Fruit fly (Drosophila melanogaster) whole organism, embryonic: ENCODE results near the gene CG14961.

ENCODE experiments used
- Abd-B ChIP-seq: fragments of 200-800 bp; sonication (Bioruptor generic); optimal IDR thresholded peaks from 2 replicates; lab custom pipeline; 2018; ENCODE audit warnings: missing biosample characterization, mild to moderate bottlenecking, missing genetic modification characterization, moderate library complexity
- Asciz ChIP-seq: fragments of 200-800 bp; sonication (Bioruptor generic); optimal IDR thresholded peaks from 2 replicates; lab custom pipeline; 2017; ENCODE audit warnings: missing biosample characterization, mild to moderate bottlenecking, missing genetic modification characterization, missing genetic modification reagents
- CG11398 ChIP-seq: fragments of 200-800 bp; sonication (Bioruptor generic); optimal IDR thresholded peaks from 2 replicates; lab custom pipeline; 2016; ENCODE audit warnings: missing biosample characterization, missing genetic modification characterization
- CG14441 ChIP-seq: fragments of 200-800 bp; sonication (Bioruptor generic); IDR thresholded peaks from 2 replicates; pipeline ENCODE4 v1.3.6; 2022; ENCODE audit warnings: missing biosample characterization, missing genetic modification characterization
- CG1602 ChIP-seq: fragments of 200-800 bp; sonication (Bioruptor generic); optimal IDR thresholded peaks from 3 replicates; lab custom pipeline; 2016; ENCODE audit warnings: missing biosample characterization, missing genetic modification characterization
- CG2199 ChIP-seq: fragments of 200-800 bp; sonication (Bioruptor generic); IDR thresholded peaks from 3 replicates; pipeline ENCODE4 v1.3.6; 2022; ENCODE audit warnings: missing biosample characterization, missing genetic modification characterization
- CG31224 ChIP-seq: fragments of 200-800 bp; sonication (Bioruptor generic); IDR thresholded peaks from 2 replicates; pipeline ENCODE4 v1.3.6; 2022; ENCODE audit warnings: missing biosample characterization, missing genetic modification characterization
- CG34224 ChIP-seq: fragments of 200-800 bp; sonication (Bioruptor generic); IDR thresholded peaks from 3 replicates; pipeline ENCODE4 v1.3.6; 2022; ENCODE audit warnings: missing biosample characterization, missing genetic modification characterization; ENCODE audit not compliant: partially characterized antibody
- CG42726 ChIP-seq: fragments of 200-800 bp; sonication (Bioruptor generic); IDR thresholded peaks from 2 replicates; pipeline ENCODE4 v1.3.6; 2022; ENCODE audit warnings: missing biosample characterization, missing genetic modification characterization; ENCODE audit not compliant: partially characterized antibody
- CG4360 ChIP-seq: fragments of 200-800 bp; sonication (Bioruptor generic); IDR thresholded peaks from 2 replicates; pipeline ENCODE4 v1.3.6; 2022; ENCODE audit warnings: missing biosample characterization, missing genetic modification characterization
- CG4424 ChIP-seq: fragments of 200-800 bp; sonication (Bioruptor generic); optimal IDR thresholded peaks from 3 replicates; lab custom pipeline; 2016; ENCODE audit warnings: missing biosample characterization, missing genetic modification characterization
- CG4617 ChIP-seq: fragments of 200-800 bp; sonication (Bioruptor generic); optimal IDR thresholded peaks from 3 replicates; lab custom pipeline; 2016; ENCODE audit warnings: missing biosample characterization, missing genetic modification characterization, borderline replicate concordance
- CG4820 ChIP-seq: fragments of 200-800 bp; sonication (Bioruptor generic); optimal IDR thresholded peaks from 3 replicates; lab custom pipeline; 2016; ENCODE audit warnings: missing biosample characterization, missing genetic modification characterization
- CG6175 ChIP-seq: fragments of 200-800 bp; sonication (Bioruptor generic); IDR thresholded peaks from 3 replicates; pipeline ENCODE4 v1.3.6; 2022; ENCODE audit warnings: missing biosample characterization, missing genetic modification characterization
- CG6765 ChIP-seq: fragments of 200-800 bp; sonication (Bioruptor generic); optimal IDR thresholded peaks from 3 replicates; lab custom pipeline; 2017; ENCODE audit warnings: missing biosample characterization, mild to moderate bottlenecking, missing genetic modification characterization
- CG7372 ChIP-seq: fragments of 200-800 bp; sonication (Bioruptor generic); IDR thresholded peaks from 2 replicates; pipeline ENCODE4 v1.3.6; 2022; ENCODE audit warnings: missing biosample characterization, missing genetic modification characterization
- CG8924 ChIP-seq: fragments of 200-800 bp; optimal IDR thresholded peaks from 3 replicates; lab custom pipeline; 2019; ENCODE audit warnings: missing biosample characterization, mild to moderate bottlenecking, missing genetic modification characterization, moderate library complexity
- CG8944 ChIP-seq: fragments of 200-800 bp; sonication (Bioruptor generic); optimal IDR thresholded peaks from 3 replicates; lab custom pipeline; 2016; ENCODE audit warnings: missing biosample characterization, missing genetic modification characterization
- CrebB ChIP-seq: fragments of 200-800 bp; sonication (Bioruptor generic); optimal IDR thresholded peaks from 3 replicates; lab custom pipeline; 2018; ENCODE audit warnings: missing biosample characterization, mild to moderate bottlenecking, missing genetic modification characterization
- Dfd ChIP-seq, 2 experiments: fragments of >200 bp; optimal IDR thresholded peaks; 2 replicates each; lab custom pipeline; 2017; ENCODE audit warnings: missing biosample characterization in 2 of 2, missing genetic modification characterization in 2 of 2
- E2f1 ChIP-seq: fragments of 200-800 bp; sonication (Bioruptor generic); IDR thresholded peaks from 2 replicates; pipeline ENCODE4 v1.3.6; 2022; ENCODE audit warnings: missing biosample characterization, missing genetic modification characterization
- Gsc ChIP-seq: fragments of 200-800 bp; sonication (Bioruptor generic); IDR thresholded peaks from 2 replicates; pipeline ENCODE4 v1.3.6; 2022; ENCODE audit warnings: missing biosample characterization, missing genetic modification characterization
- H15 ChIP-seq: fragments of 200-800 bp; sonication (Bioruptor generic); IDR thresholded peaks from 3 replicates; pipeline ENCODE4 v1.3.6; 2022; ENCODE audit warnings: missing biosample characterization, missing genetic modification characterization
- Hmx ChIP-seq: fragments of 200-800 bp; sonication (Bioruptor generic); optimal IDR thresholded peaks from 2 replicates; lab custom pipeline; 2016; ENCODE audit warnings: missing biosample characterization, missing genetic modification characterization
- Hr78 ChIP-seq, 2 experiments: fragments of 200-800 bp in 1 of 2; fragments of >200 bp in 1 of 2; sonication (Bioruptor generic) in 1 of 2; optimal IDR thresholded peaks; 2 replicates each; lab custom pipeline; 2017 to 2019; ENCODE audit warnings: missing biosample characterization in 2 of 2, missing genetic modification characterization in 2 of 2, mild to moderate bottlenecking in 1 of 2, moderate library complexity in 1 of 2
- Hsf ChIP-seq: fragments of 200-800 bp; sonication (Bioruptor generic); optimal IDR thresholded peaks from 3 replicates; lab custom pipeline; 2016; ENCODE audit warnings: missing biosample characterization, missing genetic modification characterization
- Meics ChIP-seq: fragments of 200-800 bp; sonication (Bioruptor generic); optimal IDR thresholded peaks from 2 replicates; lab custom pipeline; 2017; ENCODE audit warnings: missing biosample characterization, mild to moderate bottlenecking, missing genetic modification characterization
- NK7.1 ChIP-seq: fragments of 200-800 bp; sonication (Bioruptor generic); optimal IDR thresholded peaks from 3 replicates; lab custom pipeline; 2016; ENCODE audit warnings: missing biosample characterization, missing genetic modification characterization
- Neu2 ChIP-seq: fragments of 200-800 bp; sonication (Bioruptor generic); optimal IDR thresholded peaks from 3 replicates; lab custom pipeline; 2016; ENCODE audit warnings: missing biosample characterization, missing genetic modification characterization, borderline replicate concordance
- Nf-YA ChIP-seq: fragments of 200-800 bp; sonication (Bioruptor generic); IDR thresholded peaks from 2 replicates; pipeline ENCODE4 v1.3.6; 2022; ENCODE audit warnings: missing biosample characterization, missing genetic modification characterization
- Sry-δ ChIP-seq: fragments of 200-800 bp; sonication (Bioruptor generic); optimal IDR thresholded peaks from 2 replicates; lab custom pipeline; 2016; ENCODE audit warnings: missing biosample characterization, missing genetic modification characterization
- al ChIP-seq: fragments of 200-800 bp; sonication (Bioruptor generic); IDR thresholded peaks from 2 replicates; pipeline ENCODE4 v1.3.6; 2022; ENCODE audit warnings: missing biosample characterization, missing genetic modification characterization
- br ChIP-seq: fragments of >200 bp; optimal IDR thresholded peaks from 2 replicates; lab custom pipeline; 2017
- cad ChIP-seq: fragments of >200 bp; optimal IDR thresholded peaks from 2 replicates; lab custom pipeline; 2017; ENCODE audit warnings: missing biosample characterization, missing genetic modification characterization
- ems ChIP-seq: fragments of 200-800 bp; sonication (Bioruptor generic); optimal IDR thresholded peaks from 3 replicates; lab custom pipeline; 2016; ENCODE audit warnings: missing biosample characterization, missing genetic modification characterization
- en ChIP-seq: fragments of 200-800 bp; sonication (Bioruptor generic); optimal IDR thresholded peaks from 2 replicates; lab custom pipeline; 2016; ENCODE audit warnings: missing biosample characterization, missing genetic modification characterization
- fd102C ChIP-seq: fragments of 200-800 bp; sonication (Bioruptor generic); optimal IDR thresholded peaks from 2 replicates; lab custom pipeline; 2018; ENCODE audit warnings: missing biosample characterization, mild to moderate bottlenecking, missing genetic modification characterization, moderate library complexity
- gce ChIP-seq: fragments of 200-800 bp; sonication (Bioruptor generic); IDR thresholded peaks from 3 replicates; pipeline ENCODE4 v1.3.6; 2022; ENCODE audit warnings: missing biosample characterization, missing genetic modification characterization
- grn ChIP-seq: fragments of 200-800 bp; sonication (Bioruptor generic); optimal IDR thresholded peaks from 3 replicates; lab custom pipeline; 2017; ENCODE audit warnings: missing biosample characterization, missing genetic modification characterization
- gt ChIP-seq: fragments of 200-800 bp; sonication (Bioruptor generic); IDR thresholded peaks from 2 replicates; pipeline ENCODE4 v1.3.6; 2022; ENCODE audit warnings: missing biosample characterization, missing genetic modification characterization
- hkb ChIP-seq, 2 experiments: fragments of 200-800 bp in 1 of 2; fragments of >200 bp in 1 of 2; sonication (Bioruptor generic) in 1 of 2; IDR thresholded peaks in 1 of 2; optimal IDR thresholded peaks in 1 of 2; 2 replicates each; pipeline versions ENCODE4 v1.3.6 to Lab custom; 2017 to 2022; ENCODE audit warnings: missing biosample characterization in 1 of 2, missing genetic modification characterization in 1 of 2
- kni ChIP-seq: fragments of 200-800 bp; sonication (Bioruptor generic); optimal IDR thresholded peaks from 3 replicates; lab custom pipeline; 2017; ENCODE audit warnings: mild to moderate bottlenecking, missing biosample characterization, missing genetic modification reagents, missing genetic modification characterization
- lov ChIP-seq, 2 experiments: fragments of 200-800 bp in 1 of 2; fragments of >200 bp in 1 of 2; sonication (Bioruptor generic) in 1 of 2; IDR thresholded peaks in 1 of 2; optimal IDR thresholded peaks in 1 of 2; 2 replicates in 1 of 2; 3 replicates in 1 of 2; pipeline versions ENCODE4 v1.3.6 to Lab custom; 2017 to 2022; ENCODE audit warnings: missing biosample characterization in 1 of 2, missing genetic modification characterization in 1 of 2
- mld ChIP-seq: fragments of 200-800 bp; sonication (Bioruptor generic); IDR thresholded peaks from 3 replicates; pipeline ENCODE4 v1.3.6; 2022; ENCODE audit warnings: missing biosample characterization, missing genetic modification characterization; ENCODE audit not compliant: partially characterized antibody
- onecut ChIP-seq: fragments of 200-800 bp; sonication (Bioruptor generic); IDR thresholded peaks from 2 replicates; pipeline ENCODE4 v1.3.6; 2022; ENCODE audit warnings: missing biosample characterization, missing genetic modification characterization
- otp ChIP-seq: fragments of 200-800 bp; sonication (Bioruptor generic); IDR thresholded peaks from 3 replicates; pipeline ENCODE4, ENCODE4 v1.3.6; 2022; ENCODE audit warnings: missing biosample characterization, missing genetic modification characterization
- peb ChIP-seq: fragments of 200-800 bp; sonication (Bioruptor generic); IDR thresholded peaks from 2 replicates; pipeline ENCODE4 v1.3.6; 2022; ENCODE audit warnings: missing biosample characterization, missing genetic modification characterization
- pho ChIP-seq: fragments of 200-800 bp; sonication (Bioruptor generic); optimal IDR thresholded peaks from 2 replicates; lab custom pipeline; 2016; ENCODE audit warnings: missing biosample characterization, missing genetic modification characterization
- tna ChIP-seq: fragments of 200-800 bp; sonication (Bioruptor generic); IDR thresholded peaks from 2 replicates; pipeline ENCODE4 v1.3.6; 2022; ENCODE audit warnings: missing biosample characterization, missing genetic modification characterization; ENCODE audit not compliant: partially characterized antibody
- zfh1 ChIP-seq: fragments of 200-800 bp; sonication (Bioruptor generic); IDR thresholded peaks from 3 replicates; pipeline ENCODE4 v1.3.6; 2022; ENCODE audit warnings: missing biosample characterization, missing genetic modification characterization

The CG14961 gene

dm6 chr3L:3319223-3319643 is 10.6 kb upstream of the CG14961 start, which contains the start of the genes PIG-C, CG12016 and Dpm2 (continued):
- TF ChIP-seq CG8944 (GFP tag; lab: Kevin White, UChicago): peak; percentile 70
- TF ChIP-seq kni (GFP tag; lab: Kevin White, UChicago): no peak
- peak; percentile 99 for TF ChIP-seq Sry-δ (GFP tag; lab: Kevin White, UChicago)
- TF ChIP-seq Hr78 (GFP tag; optimal IDR thresholded peaks at IDR 0.05; lab: Kevin White, UChicago): no peak
- peak; percentile 73 for TF ChIP-seq pho (GFP tag; lab: Kevin White, UChicago)
- no peak for TF ChIP-seq CG2199 (GFP tag; lab: Robert Waterston, UW)
- TF ChIP-seq CG42726 (GFP tag; lab: Robert Waterston, UW): peak; percentile 95
- TF ChIP-seq Hsf (GFP tag; lab: Kevin White, UChicago): peak; percentile 86
- peak; percentile 64 for TF ChIP-seq CG4820 (GFP tag; lab: Kevin White, UChicago)
- 0 out of 2 replicates have a peak, but pooled peaks have one; percentile 6 for TF ChIP-seq Nf-YA (GFP tag; lab: Robert Waterston, UW)
- no peak for TF ChIP-seq gce (GFP tag; lab: Robert Waterston, UW)
- TF ChIP-seq fd102C: no peak
- 0 out of 3 replicates have a peak, but pooled peaks have one; percentile 32 for TF ChIP-seq H15
- no peak for TF ChIP-seq Dfd (GFP tag; optimal IDR thresholded peaks at IDR 0.05; lab: Kevin White, UChicago)
- TF ChIP-seq Asciz: no peak
- TF ChIP-seq CG4360 (GFP tag; lab: Robert Waterston, UW): no peak
- TF ChIP-seq en (GFP tag; lab: Kevin White, UChicago): peak; percentile 35
- no peak for TF ChIP-seq CG8924 (tag; lab: Kevin White, UChicago)
- TF ChIP-seq cad: no peak
- TF ChIP-seq tna (GFP tag; lab: Robert Waterston, UW): peak; percentile 84
- TF ChIP-seq CG31224: peak; percentile 53; the same call in 1 of the 2 replicates
- no peak for TF ChIP-seq hkb (optimal IDR thresholded peaks at IDR 0.05; lab: Kevin White, UChicago)
- no peak for TF ChIP-seq hkb (GFP tag; IDR thresholded peaks at IDR 0.05; lab: Robert Waterston, UW)
- TF ChIP-seq mld (GFP tag; lab: Robert Waterston, UW): peak; percentile 79; the same call in 2 of the 3 replicates
- TF ChIP-seq otp (GFP tag; lab: Robert Waterston, UW): no peak
- TF ChIP-seq Abd-B: no peak
- TF ChIP-seq CG4617 (GFP tag; lab: Kevin White, UChicago): peak; percentile 85
- TF ChIP-seq NK7.1 (GFP tag; lab: Kevin White, UChicago): peak; percentile 26
- no peak for TF ChIP-seq Gsc
- no peak for TF ChIP-seq gt
- TF ChIP-seq br (lab: Kevin White, UChicago): no peak
- TF ChIP-seq CG7372 (GFP tag; lab: Robert Waterston, UW): peak; percentile 65
- TF ChIP-seq E2f1 (GFP tag; lab: Robert Waterston, UW): 0 out of 2 replicates have a peak, but pooled peaks have one; percentile 45
- TF ChIP-seq Meics (GFP tag; lab: Kevin White, UChicago): no peak
- TF ChIP-seq CG14441 (GFP tag; lab: Robert Waterston, UW): peak; percentile 50; the same call in 1 of the 2 replicates
- peak; percentile 72 for TF ChIP-seq CG4424 (GFP tag; lab: Kevin White, UChicago)
- TF ChIP-seq CG6175 (GFP tag; lab: Robert Waterston, UW): no peak
- TF ChIP-seq CrebB (tag; lab: Kevin White, UChicago): peak; percentile 21
- no peak for TF ChIP-seq lov (optimal IDR thresholded peaks at IDR 0.05; lab: Kevin White, UChicago)
- 0 out of 3 replicates have a peak, but pooled peaks have one; percentile 9 for TF ChIP-seq lov (GFP tag; IDR thresholded peaks at IDR 0.05; lab: Robert Waterston, UW)
- 0 out of 2 replicates have a peak, but pooled peaks have one; percentile 7 for TF ChIP-seq onecut (GFP tag; lab: Robert Waterston, UW)
- no peak for TF ChIP-seq peb (GFP tag; lab: Robert Waterston, UW)
- TF ChIP-seq grn (GFP tag; lab: Kevin White, UChicago): no peak
- TF ChIP-seq al (GFP tag; lab: Robert Waterston, UW): peak; percentile 61; the same call in 1 of the 2 replicates
- no peak for TF ChIP-seq CG11398
- no peak for TF ChIP-seq CG6765
- peak; percentile 94 for TF ChIP-seq CG34224 (GFP tag; lab: Robert Waterston, UW)
- peak; percentile 52 for TF ChIP-seq ems (GFP tag; lab: Kevin White, UChicago)
- peak; percentile 51; the same call in 1 of the 3 replicates for TF ChIP-seq zfh1 (GFP tag; lab: Robert Waterston, UW)
- no peak for TF ChIP-seq Neu2 (GFP tag; lab: Kevin White, UChicago)
- peak; percentile 59 for TF ChIP-seq CG1602 (GFP tag; lab: Kevin White, UChicago)
- TF ChIP-seq Hmx: peak; percentile 19
